Fruit fly (Drosophila melanogaster) whole organism, embryonic: Measurements from ENCODE around the gene Cpsf100.

Experiments
- Adf1 ChIP-seq: fragments of 200-800 bp; sonication (Bioruptor generic); IDR thresholded peaks from 2 replicates; pipeline ENCODE4 v1.3.6; 2022; ENCODE audit warnings: missing biosample characterization, missing genetic modification characterization
- Aef1 ChIP-seq: fragments of 200-800 bp; sonication (Bioruptor generic); IDR thresholded peaks from 3 replicates; pipeline ENCODE4 v1.3.6; 2022; ENCODE audit warnings: missing biosample characterization, missing genetic modification characterization
- Bdp1 ChIP-seq: fragments of 200-800 bp; sonication (Bioruptor generic); optimal IDR thresholded peaks from 3 replicates; lab custom pipeline; 2016; ENCODE audit warnings: missing biosample characterization, missing genetic modification characterization
- C15 ChIP-seq: fragments of 200-800 bp; sonication (Bioruptor generic); IDR thresholded peaks from 3 replicates; pipeline ENCODE4 v1.3.6; 2022; ENCODE audit warnings: missing biosample characterization, missing genetic modification characterization
- CG12659 ChIP-seq: fragments of 200-800 bp; sonication (Bioruptor generic); optimal IDR thresholded peaks from 3 replicates; lab custom pipeline; 2017; ENCODE audit warnings: mild to moderate bottlenecking, missing biosample characterization, missing genetic modification reagents, missing genetic modification characterization
- CG12769 ChIP-seq: fragments of 200-800 bp; sonication (Bioruptor generic); optimal IDR thresholded peaks from 2 replicates; lab custom pipeline; 2019; ENCODE audit warnings: missing biosample characterization, mild to moderate bottlenecking, missing genetic modification characterization, moderate library complexity
- CG13894 ChIP-seq: fragments of 200-800 bp; sonication (Bioruptor generic); optimal IDR thresholded peaks from 3 replicates; lab custom pipeline; 2018; ENCODE audit warnings: missing biosample characterization, mild to moderate bottlenecking, missing genetic modification characterization, moderate library complexity
- CG1602 ChIP-seq: fragments of 200-800 bp; sonication (Bioruptor generic); optimal IDR thresholded peaks from 3 replicates; lab custom pipeline; 2016; ENCODE audit warnings: missing biosample characterization, missing genetic modification characterization
- CG17328 ChIP-seq: fragments of 200-800 bp; sonication (Bioruptor generic); IDR thresholded peaks from 2 replicates; pipeline ENCODE4 v1.3.6; 2022; ENCODE audit warnings: missing biosample characterization, missing genetic modification characterization
- CG17912 ChIP-seq: fragments of 200-800 bp; sonication (Bioruptor generic); optimal IDR thresholded peaks from 2 replicates; lab custom pipeline; 2018; ENCODE audit warnings: missing biosample characterization, mild to moderate bottlenecking, missing genetic modification characterization
- CG31224 ChIP-seq: fragments of 200-800 bp; sonication (Bioruptor generic); IDR thresholded peaks from 2 replicates; pipeline ENCODE4 v1.3.6; 2022; ENCODE audit warnings: missing biosample characterization, missing genetic modification characterization
- CG3281 ChIP-seq: fragments of 200-800 bp; sonication (Bioruptor generic); optimal IDR thresholded peaks from 3 replicates; lab custom pipeline; 2017; ENCODE audit warnings: missing biosample characterization, mild to moderate bottlenecking, missing genetic modification characterization
- CG34224 ChIP-seq: fragments of 200-800 bp; sonication (Bioruptor generic); IDR thresholded peaks from 3 replicates; pipeline ENCODE4 v1.3.6; 2022; ENCODE audit warnings: missing biosample characterization, missing genetic modification characterization; ENCODE audit not compliant: partially characterized antibody
- CG4328 ChIP-seq: fragments of 200-800 bp; sonication (Bioruptor generic); optimal IDR thresholded peaks from 3 replicates; lab custom pipeline; 2017; ENCODE audit warnings: missing biosample characterization, missing genetic modification reagents, missing genetic modification characterization
- CG43689 ChIP-seq: fragments of 200-800 bp; sonication (Bioruptor generic); IDR thresholded peaks from 2 replicates; pipeline ENCODE4 v1.3.6; 2022; ENCODE audit warnings: missing biosample characterization, missing genetic modification characterization
- CG4424 ChIP-seq: fragments of 200-800 bp; sonication (Bioruptor generic); optimal IDR thresholded peaks from 3 replicates; lab custom pipeline; 2016; ENCODE audit warnings: missing biosample characterization, missing genetic modification characterization
- CG6854 ChIP-seq: fragments of 200-800 bp; sonication (Bioruptor generic); optimal IDR thresholded peaks from 3 replicates; lab custom pipeline; 2017; ENCODE audit warnings: missing biosample characterization, mild to moderate bottlenecking, missing genetic modification characterization
- CG7963 ChIP-seq: fragments of 200-800 bp; sonication (Bioruptor generic); IDR thresholded peaks from 3 replicates; pipeline ENCODE4 v1.3.6; 2022; ENCODE audit warnings: missing biosample characterization, missing genetic modification characterization; ENCODE audit not compliant: partially characterized antibody
- CG7987 ChIP-seq: fragments of 200-800 bp; sonication (Bioruptor generic); optimal IDR thresholded peaks from 2 replicates; lab custom pipeline; 2018; ENCODE audit warnings: missing biosample characterization, mild to moderate bottlenecking, missing genetic modification characterization, moderate library complexity
- CG9817 ChIP-seq: fragments of 200-800 bp; sonication (Bioruptor generic); optimal IDR thresholded peaks from 2 replicates; lab custom pipeline; 2018; ENCODE audit warnings: missing biosample characterization, mild to moderate bottlenecking, missing genetic modification characterization, moderate library complexity
- Dip2 ChIP-seq: fragments of 200-800 bp; sonication (Bioruptor generic); IDR thresholded peaks from 2 replicates; pipeline ENCODE4 v1.3.6; 2022; ENCODE audit warnings: missing biosample characterization, missing genetic modification characterization
- Dll ChIP-seq: fragments of 200-800 bp; sonication (Bioruptor generic); IDR thresholded peaks from 4 replicates; pipeline ENCODE4 v1.3.6; 2022; ENCODE audit warnings: missing biosample characterization, missing genetic modification characterization; ENCODE audit not compliant: partially characterized antibody
- E2f1 ChIP-seq: fragments of 200-800 bp; sonication (Bioruptor generic); IDR thresholded peaks from 2 replicates; pipeline ENCODE4 v1.3.6; 2022; ENCODE audit warnings: missing biosample characterization, missing genetic modification characterization
- Hey ChIP-seq: fragments of 200-800 bp; sonication (Bioruptor generic); optimal IDR thresholded peaks from 3 replicates; lab custom pipeline; 2018; ENCODE audit warnings: missing biosample characterization, mild to moderate bottlenecking, missing genetic modification characterization
- HmgD ChIP-seq: fragments of 200-800 bp; sonication (Bioruptor generic); optimal IDR thresholded peaks from 3 replicates; lab custom pipeline; 2016; ENCODE audit warnings: missing biosample characterization, missing genetic modification characterization
- Lim3 ChIP-seq: fragments of 200-800 bp; sonication (Bioruptor generic); IDR thresholded peaks from 2 replicates; pipeline ENCODE4 v1.3.6; 2022; ENCODE audit warnings: missing biosample characterization, missing genetic modification characterization
- Meics ChIP-seq: fragments of 200-800 bp; sonication (Bioruptor generic); optimal IDR thresholded peaks from 2 replicates; lab custom pipeline; 2017; ENCODE audit warnings: missing biosample characterization, mild to moderate bottlenecking, missing genetic modification characterization
- PHDP ChIP-seq: fragments of 200-800 bp; sonication (Bioruptor generic); optimal IDR thresholded peaks from 3 replicates; lab custom pipeline; 2018; ENCODE audit warnings: missing biosample characterization, mild to moderate bottlenecking, missing genetic modification characterization, moderate library complexity
- Xrp1 ChIP-seq: fragments of 200-800 bp; sonication (Bioruptor generic); IDR thresholded peaks from 2 replicates; pipeline ENCODE4 v1.3.6; 2022; ENCODE audit warnings: missing biosample characterization, missing genetic modification characterization
- amos ChIP-seq: fragments of 200-800 bp; sonication (Bioruptor generic); IDR thresholded peaks from 2 replicates; pipeline ENCODE4 v1.3.6; 2022; ENCODE audit warnings: missing biosample characterization, missing genetic modification characterization; ENCODE audit not compliant: partially characterized antibody
- chinmo ChIP-seq: fragments of 200-800 bp; sonication (Bioruptor generic); IDR thresholded peaks from 4 replicates; pipeline ENCODE4 v1.3.6; 2022; ENCODE audit warnings: missing biosample characterization, missing genetic modification characterization; ENCODE audit not compliant: partially characterized antibody
- crp ChIP-seq, 2 experiments: fragments of 200-800 bp; sonication (Bioruptor generic); optimal IDR thresholded peaks; 2 replicates in 1 of 2; 3 replicates in 1 of 2; lab custom pipeline; 2017; ENCODE audit warnings: missing biosample characterization in 2 of 2, missing genetic modification characterization in 2 of 2, mild to moderate bottlenecking in 1 of 2, moderate library complexity in 1 of 2
- danr ChIP-seq: fragments of 200-800 bp; sonication (Bioruptor generic); IDR thresholded peaks from 2 replicates; pipeline ENCODE4 v1.3.6; 2022; ENCODE audit warnings: missing biosample characterization, missing genetic modification characterization
- dati ChIP-seq: fragments of 200-800 bp; sonication (Bioruptor generic); IDR thresholded peaks from 2 replicates; pipeline ENCODE4 v1.3.6; 2022; ENCODE audit warnings: missing biosample characterization, missing genetic modification characterization
- gcm ChIP-seq: fragments of 200-800 bp; sonication (Bioruptor generic); optimal IDR thresholded peaks from 2 replicates; lab custom pipeline; 2019; ENCODE audit warnings: missing biosample characterization, mild to moderate bottlenecking, missing genetic modification characterization, moderate library complexity
- ken ChIP-seq: fragments of 200-800 bp; sonication (Bioruptor generic); IDR thresholded peaks from 3 replicates; pipeline ENCODE4 v1.3.6; 2022; ENCODE audit warnings: missing biosample characterization, missing genetic modification characterization
- lab ChIP-seq: fragments of 200-800 bp; sonication (Bioruptor generic); optimal IDR thresholded peaks from 3 replicates; lab custom pipeline; 2017; ENCODE audit warnings: missing biosample characterization, missing genetic modification characterization, mild to moderate bottlenecking, moderate library complexity, missing genetic modification reagents
- lov ChIP-seq, 2 experiments: fragments of 200-800 bp in 1 of 2; fragments of >200 bp in 1 of 2; sonication (Bioruptor generic) in 1 of 2; IDR thresholded peaks in 1 of 2; optimal IDR thresholded peaks in 1 of 2; 2 replicates in 1 of 2; 3 replicates in 1 of 2; pipeline versions ENCODE4 v1.3.6 to Lab custom; 2017 to 2022; ENCODE audit warnings: missing biosample characterization in 1 of 2, missing genetic modification characterization in 1 of 2
- maf-S ChIP-seq: fragments of 200-800 bp; sonication (Bioruptor generic); optimal IDR thresholded peaks from 2 replicates; lab custom pipeline; 2016; ENCODE audit warnings: missing biosample characterization, missing genetic modification characterization
- nerfin-1 ChIP-seq: fragments of 200-800 bp; sonication (Bioruptor generic); optimal IDR thresholded peaks from 3 replicates; lab custom pipeline; 2019; ENCODE audit warnings: missing biosample characterization, mild to moderate bottlenecking, missing genetic modification characterization, moderate library complexity
- onecut ChIP-seq: fragments of 200-800 bp; sonication (Bioruptor generic); IDR thresholded peaks from 2 replicates; pipeline ENCODE4 v1.3.6; 2022; ENCODE audit warnings: missing biosample characterization, missing genetic modification characterization
- pho ChIP-seq: fragments of 200-800 bp; sonication (Bioruptor generic); optimal IDR thresholded peaks from 2 replicates; lab custom pipeline; 2016; ENCODE audit warnings: missing biosample characterization, missing genetic modification characterization
- pnt ChIP-seq: fragments of 200-800 bp; sonication (Bioruptor generic); optimal IDR thresholded peaks from 3 replicates; lab custom pipeline; 2016; ENCODE audit warnings: missing biosample characterization, missing genetic modification characterization
- pzg ChIP-seq: fragments of 200-800 bp; sonication (Bioruptor generic); optimal IDR thresholded peaks from 3 replicates; lab custom pipeline; 2018; ENCODE audit warnings: missing biosample characterization, mild to moderate bottlenecking, missing genetic modification characterization, moderate library complexity
- sim ChIP-seq: fragments of 200-800 bp; sonication (Bioruptor generic); IDR thresholded peaks from 2 replicates; pipeline ENCODE4 v1.3.6; 2022; ENCODE audit warnings: missing biosample characterization, missing genetic modification characterization
- tgo ChIP-seq: fragments of 200-800 bp; sonication (Bioruptor generic); IDR thresholded peaks from 3 replicates; pipeline ENCODE4 v1.3.6; 2022; ENCODE audit warnings: missing biosample characterization, missing genetic modification characterization
- tup ChIP-seq: fragments of 200-800 bp; sonication (Bioruptor generic); optimal IDR thresholded peaks from 2 replicates; lab custom pipeline; 2016; ENCODE audit warnings: missing biosample characterization, mild to moderate bottlenecking, missing genetic modification characterization, moderate library complexity
- unc-4 ChIP-seq: fragments of 200-800 bp; sonication (Bioruptor generic); IDR thresholded peaks from 2 replicates; pipeline ENCODE4 v1.3.6; 2022; ENCODE audit warnings: missing biosample characterization, missing genetic modification characterization; ENCODE audit not compliant: partially characterized antibody
- vvl ChIP-seq: fragments of 200-800 bp; sonication (Bioruptor generic); IDR thresholded peaks from 2 replicates; pipeline ENCODE4 v1.3.6; 2022; ENCODE audit warnings: missing biosample characterization, missing genetic modification characterization
- zen2 ChIP-seq: fragments of 200-800 bp; sonication (Bioruptor generic); IDR thresholded peaks from 3 replicates; pipeline ENCODE4 v1.3.6; 2022; ENCODE audit warnings: missing biosample characterization, missing genetic modification characterization; ENCODE audit not compliant: partially characterized antibody

The Cpsf100 gene

dm6 chr3R:29055710-29056109, 21.3 kb downstream of the Cpsf100 start, which contains the start of gene Sirt7:
TSS of gene Sirt7 (plus strand) at chr3R:29055927.
- no peak for TF ChIP-seq CG17912 (GFP tag; lab: Kevin White, UChicago)
- no peak for TF ChIP-seq Aef1
- peak; percentile 96 for TF ChIP-seq Dll (GFP tag; lab: Robert Waterston, UW)
- TF ChIP-seq lov (optimal IDR thresholded peaks at IDR 0.05; lab: Kevin White, UChicago) = no peak
- TF ChIP-seq lov (GFP tag; IDR thresholded peaks at IDR 0.05; lab: Robert Waterston, UW) = no peak
- TF ChIP-seq C15 (GFP tag; lab: Robert Waterston, UW) = no peak
- no peak for TF ChIP-seq danr (GFP tag; lab: Robert Waterston, UW)
- TF ChIP-seq CG12769 (tag; lab: Kevin White, UChicago) = no peak
- no peak for TF ChIP-seq CG3281 (GFP tag; lab: Kevin White, UChicago)
- peak; percentile 30 for TF ChIP-seq CG12659 (GFP tag; lab: Kevin White, UChicago)
- no peak for TF ChIP-seq CG9817
- no peak for TF ChIP-seq Lim3 (GFP tag; lab: Robert Waterston, UW)
- TF ChIP-seq CG17328 (GFP tag; lab: Robert Waterston, UW) = no peak
- TF ChIP-seq dati (GFP tag; lab: Robert Waterston, UW) = no peak
- no peak for TF ChIP-seq nerfin-1
- TF ChIP-seq Meics (GFP tag; lab: Kevin White, UChicago) = no peak
- no peak for TF ChIP-seq CG13894
- TF ChIP-seq onecut (GFP tag; lab: Robert Waterston, UW) = no peak
- TF ChIP-seq pnt = no peak
- TF ChIP-seq CG7963 (GFP tag; lab: Robert Waterston, UW) = peak; percentile 89; the same call in 2 of the 3 replicates
- TF ChIP-seq crp (GFP tag; optimal IDR thresholded peaks at IDR 0.05; lab: Kevin White, UChicago) = no peak
- TF ChIP-seq maf-S = no peak
- TF ChIP-seq pho = no peak
- peak; percentile 43; the same call in 1 of the 2 replicates for TF ChIP-seq vvl
- no peak for TF ChIP-seq CG7987 (GFP tag; lab: Kevin White, UChicago)
- TF ChIP-seq ken (GFP tag; lab: Robert Waterston, UW) = no peak
- no peak for TF ChIP-seq CG4328
- no peak for TF ChIP-seq E2f1 (GFP tag; lab: Robert Waterston, UW)
- peak; percentile 95 for TF ChIP-seq amos (GFP tag; lab: Robert Waterston, UW)
- peak; percentile 96 for TF ChIP-seq unc-4 (GFP tag; lab: Robert Waterston, UW)
- no peak for TF ChIP-seq CG6854 (GFP tag; lab: Kevin White, UChicago)
- TF ChIP-seq CG1602 = no peak
- no peak for TF ChIP-seq PHDP (tag; lab: Kevin White, UChicago)
- no peak for TF ChIP-seq CG4424
- TF ChIP-seq lab = no peak
- TF ChIP-seq Adf1 = no peak
- TF ChIP-seq tup (GFP tag; lab: Kevin White, UChicago) = no peak
- peak; percentile 92; the same call in 3 of the 4 replicates for TF ChIP-seq chinmo (GFP tag; lab: Robert Waterston, UW)
- no peak for TF ChIP-seq gcm (GFP tag; lab: Kevin White, UChicago)
- no peak for TF ChIP-seq HmgD (GFP tag; lab: Kevin White, UChicago)
- TF ChIP-seq CG31224 (GFP tag; lab: Robert Waterston, UW) = no peak
- TF ChIP-seq Xrp1 (GFP tag; lab: Robert Waterston, UW) = no peak
- no peak for TF ChIP-seq Dip2 (GFP tag; lab: Robert Waterston, UW)
- TF ChIP-seq Bdp1 (GFP tag; lab: Kevin White, UChicago) = no peak
- TF ChIP-seq zen2 (GFP tag; lab: Robert Waterston, UW) = peak; percentile 97
- peak; percentile 97 for TF ChIP-seq CG34224 (GFP tag; lab: Robert Waterston, UW)
- no peak for TF ChIP-seq sim (GFP tag; lab: Robert Waterston, UW)
- TF ChIP-seq CG43689 (GFP tag; lab: Robert Waterston, UW) = no peak
- TF ChIP-seq Hey = no peak
- peak; percentile 51 for TF ChIP-seq pzg (GFP tag; lab: Kevin White, UChicago)
- TF ChIP-seq tgo (GFP tag; lab: Robert Waterston, UW) = no peak
